Worm (Caenorhabditis elegans) whole organism, young adult: Measurements from ENCODE around the gene F48E8.3.

Experiments
- B0019.2 ChIP-seq: fragments of 200-800 bp; sonication (Bioruptor generic); conservative IDR thresholded peaks from 2 replicates; pipeline ENCODE4 v1.3.6; 2022; ENCODE audit warnings: missing genetic modification reagents, missing genetic modification characterization, missing compliant biosample characterization
- B0035.1 ChIP-seq: sonication (generic microtip); optimal IDR thresholded peaks from 2 replicates; lab custom pipeline; 2016; ENCODE audit warnings: missing genetic modification characterization, mild to moderate bottlenecking, missing compliant biosample characterization, missing genotype, missing genetic modification reagents
- D2030.7 ChIP-seq: fragments of 200-800 bp; sonication (Bioruptor generic); IDR thresholded peaks from 2 replicates; pipeline ENCODE4 v1.3.6; 2022; ENCODE audit warnings: missing genetic modification reagents, missing genetic modification characterization, missing compliant biosample characterization
- F10E7.11 ChIP-seq: sonication (generic microtip); optimal IDR thresholded peaks from 2 replicates; lab custom pipeline; 2017; ENCODE audit warnings: mild to moderate bottlenecking, missing genetic modification characterization, moderate library complexity, missing compliant biosample characterization
- F33H1.4 ChIP-seq: fragments of 200-800 bp; sonication (Bioruptor generic); IDR thresholded peaks from 2 replicates; pipeline ENCODE4 v1.3.6; 2022; ENCODE audit warnings: missing genetic modification reagents, missing genetic modification characterization, missing compliant biosample characterization
- F39B2.1 ChIP-seq: fragments of 200-800 bp; sonication (Bioruptor generic); IDR thresholded peaks from 2 replicates; pipeline ENCODE4 v1.3.6; 2022; ENCODE audit warnings: missing genetic modification reagents, missing genetic modification characterization, missing compliant biosample characterization
- F55B11.4 ChIP-seq: sonication (generic microtip); optimal IDR thresholded peaks from 2 replicates; lab custom pipeline; 2016; ENCODE audit warnings: missing compliant biosample characterization, missing genetic modification characterization, borderline replicate concordance; ENCODE audit not compliant: insufficient read depth
- F57A8.1 ChIP-seq: fragments of 200-800 bp; sonication (Bioruptor generic); optimal IDR thresholded peaks from 2 replicates; lab custom pipeline; 2018; ENCODE audit warnings: mild to moderate bottlenecking, missing genetic modification characterization, moderate library complexity, missing compliant biosample characterization
- K12H6.12 ChIP-seq: fragments of 200-800 bp; sonication (Bioruptor generic); optimal IDR thresholded peaks from 2 replicates; lab custom pipeline; 2018; ENCODE audit warnings: mild to moderate bottlenecking, missing genetic modification characterization, missing compliant biosample characterization
- Y56A3A.18 ChIP-seq: fragments of 200-800 bp; sonication (Bioruptor generic); IDR thresholded peaks from 2 replicates; pipeline ENCODE4 v1.3.6; 2022; ENCODE audit warnings: missing genetic modification reagents, missing genetic modification characterization, missing compliant biosample characterization
- Y67H2A.10 ChIP-seq: fragments of 200-800 bp; sonication (Bioruptor generic); conservative IDR thresholded peaks from 2 replicates; pipeline ENCODE4 v1.3.6; 2022; ENCODE audit warnings: missing genetic modification reagents, missing genetic modification characterization, missing compliant biosample characterization
- ZK185.1 ChIP-seq: sonication (generic microtip); optimal IDR thresholded peaks from 2 replicates; lab custom pipeline; 2016; ENCODE audit warnings: mild to moderate bottlenecking, missing genetic modification characterization, missing compliant biosample characterization; ENCODE audit not compliant: poor library complexity, severe bottlenecking
- aptf-2 ChIP-seq: fragments of 200-800 bp; sonication (Bioruptor generic); conservative IDR thresholded peaks from 2 replicates; pipeline ENCODE4 v1.3.6; 2022; ENCODE audit warnings: missing genetic modification reagents, missing genetic modification characterization, missing compliant biosample characterization
- ccch-3 ChIP-seq: fragments of 200-800 bp; sonication (Bioruptor generic); optimal IDR thresholded peaks from 2 replicates; lab custom pipeline; 2018; ENCODE audit warnings: mild to moderate bottlenecking, missing genetic modification characterization, missing compliant biosample characterization
- ceh-40 ChIP-seq: fragments of 200-800 bp; sonication (Bioruptor generic); IDR thresholded peaks from 2 replicates; pipeline ENCODE4 v1.3.6; 2022; ENCODE audit warnings: missing genetic modification characterization, missing compliant biosample characterization
- ceh-58 ChIP-seq: fragments of 200-800 bp; sonication (Bioruptor generic); IDR thresholded peaks from 2 replicates; pipeline ENCODE4 v1.3.6; 2022; ENCODE audit warnings: missing genetic modification characterization, missing compliant biosample characterization
- chd-7 ChIP-seq: sonication (generic microtip); optimal IDR thresholded peaks from 2 replicates; lab custom pipeline; 2016; ENCODE audit warnings: mild to moderate bottlenecking, missing genetic modification characterization, moderate library complexity, missing compliant biosample characterization
- dox-1 ChIP-seq: fragments of 200-800 bp; sonication (Bioruptor generic); IDR thresholded peaks from 2 replicates; pipeline ENCODE4 v1.3.6; 2022; ENCODE audit warnings: missing genetic modification reagents, missing genetic modification characterization, missing compliant biosample characterization
- dpl-1 ChIP-seq: fragments of 150-350 bp; optimal IDR thresholded peaks from 2 replicates; lab custom pipeline; 2014; ENCODE audit warnings: missing biosample characterization, missing genetic modification reagents, missing genetic modification characterization
- egl-18 ChIP-seq: fragments of 200-800 bp; sonication (Bioruptor generic); IDR thresholded peaks from 2 replicates; pipeline ENCODE4 v1.3.6; 2022; ENCODE audit warnings: missing genetic modification reagents, missing genetic modification characterization, missing compliant biosample characterization
- egrh-3 ChIP-seq: fragments of 200-800 bp; sonication (Bioruptor generic); IDR thresholded peaks from 2 replicates; pipeline ENCODE4 v1.3.6; 2022; ENCODE audit warnings: missing genetic modification reagents, missing genetic modification characterization, missing compliant biosample characterization
- gei-17 ChIP-seq: fragments of 200-800 bp; sonication (Bioruptor generic); optimal IDR thresholded peaks from 2 replicates; lab custom pipeline; 2018; ENCODE audit warnings: mild to moderate bottlenecking, missing genetic modification characterization, missing compliant biosample characterization
- him-1 ChIP-seq: sonication (generic microtip); optimal IDR thresholded peaks from 2 replicates; lab custom pipeline; 2016; ENCODE audit warnings: missing genotype, missing genetic modification reagents, missing genetic modification characterization, missing compliant biosample characterization
- hrde-1 ChIP-seq: sonication (generic microtip); optimal IDR thresholded peaks from 2 replicates; lab custom pipeline; 2016; ENCODE audit warnings: missing genetic modification characterization, mild to moderate bottlenecking, missing compliant biosample characterization, moderate library complexity, missing genotype, missing genetic modification reagents, borderline replicate concordance
- let-526 ChIP-seq: fragments of 200-800 bp; sonication (Bioruptor generic); IDR thresholded peaks from 2 replicates; pipeline ENCODE4 v1.3.6; 2022; ENCODE audit warnings: missing genetic modification reagents, missing genetic modification characterization, missing compliant biosample characterization
- let-607 ChIP-seq, 2 experiments: fragments of 200-800 bp in 1 of 2; sonication (Bioruptor generic) in 1 of 2; sonication (generic microtip) in 1 of 2; optimal IDR thresholded peaks; 2 replicates each; lab custom pipeline; 2016 to 2018; ENCODE audit warnings: mild to moderate bottlenecking in 2 of 2, missing compliant biosample characterization in 2 of 2, missing genetic modification characterization in 2 of 2, moderate library complexity in 2 of 2, missing genotype in 1 of 2
- lin-35 ChIP-seq, 3 experiments: fragments of 150-350 bp in 2 of 3; sonication (generic microtip) in 1 of 3; optimal IDR thresholded peaks; 2 replicates each; lab custom pipeline; 2014 to 2018; ENCODE audit warnings: missing biosample characterization in 3 of 3, missing genetic modification characterization in 3 of 3, missing genetic modification reagents in 3 of 3
- lin-40 ChIP-seq: sonication (generic microtip); optimal IDR thresholded peaks from 2 replicates; lab custom pipeline; 2016; ENCODE audit warnings: missing genetic modification characterization, mild to moderate bottlenecking, missing compliant biosample characterization, missing genotype, missing genetic modification reagents
- lin-54 ChIP-seq: fragments of 200-800 bp; sonication (Bioruptor generic); optimal IDR thresholded peaks from 2 replicates; lab custom pipeline; 2018; ENCODE audit warnings: mild to moderate bottlenecking, missing genetic modification characterization, missing compliant biosample characterization
- lir-1 ChIP-seq: fragments of 200-800 bp; sonication (Bioruptor generic); conservative IDR thresholded peaks from 2 replicates; pipeline ENCODE4 v1.3.6; 2022; ENCODE audit warnings: missing genetic modification reagents, missing genetic modification characterization, missing compliant biosample characterization
- lsl-1 ChIP-seq: fragments of 200-800 bp; sonication (Bioruptor generic); optimal IDR thresholded peaks from 2 replicates; lab custom pipeline; 2018; ENCODE audit warnings: mild to moderate bottlenecking, missing genetic modification characterization, moderate library complexity, missing compliant biosample characterization
- mes-4 ChIP-seq: sonication (generic microtip); optimal IDR thresholded peaks from 2 replicates; lab custom pipeline; 2016; ENCODE audit warnings: missing genotype, missing genetic modification characterization, missing compliant biosample characterization
- nfya-2 ChIP-seq: fragments of 200-800 bp; sonication (Bioruptor generic); IDR thresholded peaks from 2 replicates; pipeline ENCODE4 v1.3.6; 2022; ENCODE audit warnings: missing genetic modification reagents, missing genetic modification characterization, missing compliant biosample characterization
- nhr-27 ChIP-seq: fragments of 200-800 bp; sonication (Bioruptor generic); optimal IDR thresholded peaks from 2 replicates; lab custom pipeline; 2018; ENCODE audit warnings: mild to moderate bottlenecking, missing genetic modification characterization, moderate library complexity, missing compliant biosample characterization
- nhr-90 ChIP-seq: sonication (generic microtip); optimal IDR thresholded peaks from 2 replicates; lab custom pipeline; 2016; ENCODE audit warnings: missing genotype, mild to moderate bottlenecking, missing genetic modification characterization, missing compliant biosample characterization
- rpc-1 ChIP-seq, 2 experiments: fragments of 150-350 bp in 1 of 2; sonication (generic microtip) in 1 of 2; optimal IDR thresholded peaks; 2 replicates each; lab custom pipeline; 2014 to 2018; ENCODE audit warnings: missing biosample characterization in 1 of 2, missing genetic modification characterization in 1 of 2, missing genetic modification reagents in 1 of 2, missing genotype in 1 of 2
- sdz-38 ChIP-seq: sonication (generic microtip); optimal IDR thresholded peaks from 2 replicates; lab custom pipeline; 2016; ENCODE audit warnings: missing genotype, missing genetic modification characterization, missing compliant biosample characterization
- sea-2 ChIP-seq: fragments of 200-800 bp; sonication (Bioruptor generic); IDR thresholded peaks from 2 replicates; pipeline ENCODE4 v1.3.6; 2022; ENCODE audit warnings: missing genetic modification characterization, missing compliant biosample characterization
- snpc-4 ChIP-seq, 5 experiments: fragments of 150-350 bp in 1 of 5; sonication (generic microtip) in 4 of 5; optimal IDR thresholded peaks; 2 replicates each; lab custom pipeline; 2014 to 2018; ENCODE audit warnings: missing genetic modification characterization in 5 of 5, missing biosample characterization in 3 of 5, antibody characterized with exemption in 2 of 5, mild to moderate bottlenecking in 2 of 5, missing compliant biosample characterization in 2 of 5, missing genotype in 2 of 5, moderate library complexity in 2 of 5, missing genetic modification reagents in 1 of 5
- sptf-2 ChIP-seq: fragments of 200-800 bp; sonication (Bioruptor generic); optimal IDR thresholded peaks from 2 replicates; lab custom pipeline; 2018; ENCODE audit warnings: mild to moderate bottlenecking, missing genetic modification characterization, missing compliant biosample characterization
- tbp1 ChIP-seq: fragments of 200-800 bp; sonication (Bioruptor generic); optimal IDR thresholded peaks from 2 replicates; lab custom pipeline; 2018; ENCODE audit warnings: mild to moderate bottlenecking, missing genetic modification characterization, missing compliant biosample characterization
- tbx-9 ChIP-seq: sonication (generic microtip); optimal IDR thresholded peaks from 2 replicates; lab custom pipeline; 2016; ENCODE audit warnings: borderline replicate concordance, missing genetic modification characterization, inconsistent platforms, missing compliant biosample characterization
- unc-130 ChIP-seq: sonication (generic microtip); optimal IDR thresholded peaks from 2 replicates; lab custom pipeline; 2016; ENCODE audit warnings: missing genetic modification reagents, missing genetic modification characterization, missing compliant biosample characterization
- zfh-2 ChIP-seq: fragments of 200-800 bp; sonication (Bioruptor generic); conservative IDR thresholded peaks from 2 replicates; pipeline ENCODE4 v1.3.6; 2022; ENCODE audit warnings: missing genetic modification reagents, missing genetic modification characterization, missing compliant biosample characterization
- ztf-18 ChIP-seq: sonication (generic microtip); optimal IDR thresholded peaks from 2 replicates; lab custom pipeline; 2016; ENCODE audit warnings: missing genotype, mild to moderate bottlenecking, missing genetic modification characterization, missing compliant biosample characterization
- ztf-3 ChIP-seq: fragments of 200-800 bp; sonication (Bioruptor generic); optimal IDR thresholded peaks from 2 replicates; lab custom pipeline; 2018; ENCODE audit warnings: mild to moderate bottlenecking, missing genetic modification characterization, missing compliant biosample characterization

F48E8.3 gene

DNA sequence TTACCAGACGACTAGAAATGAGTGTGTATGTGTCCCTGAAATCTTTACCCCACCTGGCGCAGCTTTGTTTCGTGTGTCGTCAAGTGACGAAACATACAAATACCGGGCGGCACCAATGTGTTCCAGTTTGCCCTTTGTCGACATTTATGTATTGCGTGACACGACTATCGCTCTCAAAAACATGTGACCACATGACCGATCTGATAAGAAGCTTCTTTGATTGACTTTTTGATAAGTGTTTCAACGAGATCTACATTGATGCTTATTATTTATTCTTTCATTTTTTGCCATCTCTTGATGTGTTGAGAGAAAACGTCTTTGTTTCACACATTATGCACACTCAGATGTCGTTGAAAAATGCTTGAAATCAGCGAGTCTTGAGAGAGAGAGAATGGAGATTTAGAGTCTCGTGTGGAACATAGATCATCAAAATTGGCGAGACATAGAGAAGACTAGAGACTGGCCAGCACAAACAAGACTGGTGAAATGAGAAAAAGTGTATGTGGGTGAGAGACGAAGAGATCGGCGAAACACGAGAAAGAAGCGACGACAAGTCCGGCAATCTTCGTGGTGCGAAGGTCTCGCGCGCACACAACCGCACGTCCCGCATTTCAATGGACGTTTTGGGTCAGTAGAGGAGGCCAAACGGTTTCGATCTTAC lies 41.9 kb downstream of the F48E8.3 start (continued):
- TF ChIP-seq egrh-3 (GFP tag; lab: Robert Waterston, UW): no peak
- TF ChIP-seq ceh-40 (GFP tag; lab: Robert Waterston, UW): no peak
- no peak for TF ChIP-seq sdz-38 (tag; lab: Kevin White, UChicago)
- no peak for TF ChIP-seq egl-18 (GFP tag; lab: Robert Waterston, UW)
- TF ChIP-seq ztf-18 (tag; lab: Kevin White, UChicago): no peak
- no peak for TF ChIP-seq F55B11.4
- TF ChIP-seq lin-35 (GFP tag; optimal IDR thresholded peaks at IDR 0.05; lab: Kevin White, UChicago): peak in 1 of 3 experiments; percentile 16
- no peak for TF ChIP-seq aptf-2 (GFP tag; lab: Robert Waterston, UW)
- TF ChIP-seq let-607 (tag; optimal IDR thresholded peaks at IDR 0.05; lab: Kevin White, UChicago): peak in 1 of 2 experiments; percentile 29
- TF ChIP-seq ceh-58 (GFP tag; lab: Robert Waterston, UW): no peak
- no peak for TF ChIP-seq D2030.7 (GFP tag; lab: Robert Waterston, UW)
- TF ChIP-seq let-526: no peak
- TF ChIP-seq F10E7.11: no peak
- no peak for TF ChIP-seq unc-130 (GFP tag; lab: Kevin White, UChicago)
- TF ChIP-seq lsl-1 (GFP tag; lab: Kevin White, UChicago): no peak
- no peak for TF ChIP-seq F39B2.1 (GFP tag; lab: Robert Waterston, UW)
- peak; percentile 72 for TF ChIP-seq zfh-2 (GFP tag; lab: Robert Waterston, UW)
- no peak for TF ChIP-seq mes-4 (tag; lab: Kevin White, UChicago)
- no peak for TF ChIP-seq tbx-9 (tag; lab: Kevin White, UChicago)
- TF ChIP-seq F57A8.1 (GFP tag; lab: Kevin White, UChicago): no peak
- peak; percentile 39 for TF ChIP-seq K12H6.12
- TF ChIP-seq dpl-1 (GFP tag; lab: Kevin White, UChicago): no peak
- TF ChIP-seq ccch-3 (GFP tag; lab: Kevin White, UChicago): no peak
- no peak for TF ChIP-seq hrde-1 (tag; lab: Kevin White, UChicago)
- TF ChIP-seq nfya-2: no peak
- TF ChIP-seq him-1 (tag; lab: Kevin White, UChicago): no peak
- no peak for TF ChIP-seq B0019.2 (GFP tag; lab: Robert Waterston, UW)
- no peak for TF ChIP-seq snpc-4 (GFP tag; optimal IDR thresholded peaks at IDR 0.05; lab: Kevin White, UChicago)
- peak in 3 of 4 experiments; percentile 17 to 46 (median 34) for TF ChIP-seq snpc-4 (tag; optimal IDR thresholded peaks at IDR 0.05; lab: Kevin White, UChicago)
- no peak for TF ChIP-seq ztf-3 (GFP tag; lab: Kevin White, UChicago)
- peak; percentile 30 for TF ChIP-seq chd-7
- TF ChIP-seq B0035.1 (tag; lab: Kevin White, UChicago): no peak
- TF ChIP-seq tbp1 (GFP tag; lab: Kevin White, UChicago): peak; percentile 31
- peak; percentile 14 for TF ChIP-seq ZK185.1 (tag; lab: Kevin White, UChicago)
- peak; percentile 42 for TF ChIP-seq lin-40 (tag; lab: Kevin White, UChicago)
- TF ChIP-seq F33H1.4: no peak
- no peak for TF ChIP-seq sea-2 (GFP tag; lab: Robert Waterston, UW)
- TF ChIP-seq lin-54 (GFP tag; lab: Kevin White, UChicago): no peak
- no peak for TF ChIP-seq nhr-27 (tag; lab: Kevin White, UChicago)
- TF ChIP-seq dox-1: no peak
- no peak for TF ChIP-seq lir-1 (GFP tag; lab: Robert Waterston, UW)
- TF ChIP-seq Y56A3A.18 (GFP tag; lab: Robert Waterston, UW): no peak
- TF ChIP-seq sptf-2 (GFP tag; lab: Kevin White, UChicago): no peak
- no peak for TF ChIP-seq nhr-90
- TF ChIP-seq rpc-1 (optimal IDR thresholded peaks at IDR 0.05; lab: Kevin White, UChicago): no peak
- no peak for TF ChIP-seq rpc-1 (tag; optimal IDR thresholded peaks at IDR 0.05; lab: Kevin White, UChicago)
- no peak for TF ChIP-seq gei-17 (GFP tag; lab: Kevin White, UChicago)
- TF ChIP-seq Y67H2A.10 (GFP tag; lab: Robert Waterston, UW): no peak
